Worm (Caenorhabditis elegans) whole organism, young adult: ENCODE results near the gene slcf-1.
A peak's percentile ranks its signal among the peaks of the same experiment; 100 is the strongest.

Source experiments
- B0336.3 ChIP-seq: fragments of 200-800 bp; sonication (Bioruptor generic); IDR thresholded peaks from 2 replicates; pipeline ENCODE4 v1.3.6; 2022; ENCODE audit warnings: missing genetic modification characterization, missing compliant biosample characterization
- C06A6.2 ChIP-seq: fragments of 200-800 bp; sonication (Bioruptor generic); conservative IDR thresholded peaks from 2 replicates; pipeline ENCODE4 v1.3.6; 2022; ENCODE audit warnings: missing genetic modification characterization, missing compliant biosample characterization
- D2030.7 ChIP-seq: fragments of 200-800 bp; sonication (Bioruptor generic); IDR thresholded peaks from 2 replicates; pipeline ENCODE4 v1.3.6; 2022; ENCODE audit warnings: missing genetic modification reagents, missing genetic modification characterization, missing compliant biosample characterization
- F23B12.7 ChIP-seq: sonication (generic microtip); optimal IDR thresholded peaks from 2 replicates; lab custom pipeline; 2017; ENCODE audit warnings: missing genetic modification characterization, mild to moderate bottlenecking, missing compliant biosample characterization, antibody characterized with exemption, moderate library complexity; ENCODE audit not compliant: insufficient read depth
- F39B2.1 ChIP-seq: fragments of 200-800 bp; sonication (Bioruptor generic); IDR thresholded peaks from 2 replicates; pipeline ENCODE4 v1.3.6; 2022; ENCODE audit warnings: missing genetic modification reagents, missing genetic modification characterization, missing compliant biosample characterization
- F49E8.2 ChIP-seq: sonication (generic microtip); optimal IDR thresholded peaks from 3 replicates; lab custom pipeline; 2017; ENCODE audit warnings: missing genetic modification characterization, mild to moderate bottlenecking, missing compliant biosample characterization, antibody characterized with exemption, moderate library complexity; ENCODE audit not compliant: insufficient read depth
- F52B5.7 ChIP-seq: sonication (generic microtip); optimal IDR thresholded peaks from 2 replicates; lab custom pipeline; 2016; ENCODE audit warnings: mild to moderate bottlenecking, missing genetic modification characterization, missing compliant biosample characterization
- F57A8.1 ChIP-seq: fragments of 200-800 bp; sonication (Bioruptor generic); optimal IDR thresholded peaks from 2 replicates; lab custom pipeline; 2018; ENCODE audit warnings: mild to moderate bottlenecking, missing genetic modification characterization, moderate library complexity, missing compliant biosample characterization
- F57C9.4 ChIP-seq: sonication (generic microtip); optimal IDR thresholded peaks from 2 replicates; lab custom pipeline; 2017; ENCODE audit warnings: mild to moderate bottlenecking, missing genetic modification characterization, missing compliant biosample characterization
- T07F8.4 ChIP-seq: sonication (generic microtip); optimal IDR thresholded peaks from 2 replicates; lab custom pipeline; 2016; ENCODE audit warnings: mild to moderate bottlenecking, missing genetic modification characterization, moderate library complexity, missing compliant biosample characterization
- Y53F4B.3 ChIP-seq: fragments of 200-800 bp; sonication (Bioruptor generic); IDR thresholded peaks from 2 replicates; pipeline ENCODE4 v1.3.6; 2022; ENCODE audit warnings: missing genetic modification reagents, missing genetic modification characterization, missing compliant biosample characterization
- Y67H2A.10 ChIP-seq: fragments of 200-800 bp; sonication (Bioruptor generic); conservative IDR thresholded peaks from 2 replicates; pipeline ENCODE4 v1.3.6; 2022; ENCODE audit warnings: missing genetic modification reagents, missing genetic modification characterization, missing compliant biosample characterization
- ZK185.1 ChIP-seq: sonication (generic microtip); optimal IDR thresholded peaks from 2 replicates; lab custom pipeline; 2016; ENCODE audit warnings: mild to moderate bottlenecking, missing genetic modification characterization, missing compliant biosample characterization; ENCODE audit not compliant: poor library complexity, severe bottlenecking
- atf-7 ChIP-seq: sonication (generic microtip); optimal IDR thresholded peaks from 2 replicates; lab custom pipeline; 2017; ENCODE audit warnings: mild to moderate bottlenecking, missing genetic modification characterization, missing compliant biosample characterization
- bed-1 ChIP-seq: fragments of 200-800 bp; sonication (Bioruptor generic); IDR thresholded peaks from 2 replicates; pipeline ENCODE4 v1.3.6; 2022; ENCODE audit warnings: missing genetic modification reagents, missing genetic modification characterization, missing compliant biosample characterization
- ccch-3 ChIP-seq: fragments of 200-800 bp; sonication (Bioruptor generic); optimal IDR thresholded peaks from 2 replicates; lab custom pipeline; 2018; ENCODE audit warnings: mild to moderate bottlenecking, missing genetic modification characterization, missing compliant biosample characterization
- cebp-1 ChIP-seq, 2 experiments: fragments of 200-800 bp in 1 of 2; sonication (Bioruptor generic) in 1 of 2; sonication (generic microtip) in 1 of 2; IDR thresholded peaks in 1 of 2; optimal IDR thresholded peaks in 1 of 2; 2 replicates each; pipeline versions ENCODE4 v1.3.6 to Lab custom; 2017 to 2022; ENCODE audit warnings: missing compliant biosample characterization in 2 of 2, missing genetic modification characterization in 2 of 2, mild to moderate bottlenecking in 1 of 2, missing genetic modification reagents in 1 of 2, moderate library complexity in 1 of 2
- ceh-100 ChIP-seq: fragments of 200-800 bp; sonication (Bioruptor generic); IDR thresholded peaks from 2 replicates; pipeline ENCODE4 v1.3.6; 2022; ENCODE audit warnings: missing genetic modification reagents, missing genetic modification characterization, missing compliant biosample characterization
- ceh-27 ChIP-seq: fragments of 200-800 bp; sonication (Bioruptor generic); optimal IDR thresholded peaks from 2 replicates; lab custom pipeline; 2018; ENCODE audit warnings: mild to moderate bottlenecking, missing genetic modification characterization, moderate library complexity, missing compliant biosample characterization
- ceh-79 ChIP-seq: sonication (generic microtip); optimal IDR thresholded peaks from 2 replicates; lab custom pipeline; 2017; ENCODE audit warnings: mild to moderate bottlenecking, missing genetic modification characterization, missing compliant biosample characterization
- chd-7 ChIP-seq: sonication (generic microtip); optimal IDR thresholded peaks from 2 replicates; lab custom pipeline; 2016; ENCODE audit warnings: mild to moderate bottlenecking, missing genetic modification characterization, moderate library complexity, missing compliant biosample characterization
- egl-18 ChIP-seq: fragments of 200-800 bp; sonication (Bioruptor generic); IDR thresholded peaks from 2 replicates; pipeline ENCODE4 v1.3.6; 2022; ENCODE audit warnings: missing genetic modification reagents, missing genetic modification characterization, missing compliant biosample characterization
- fkh-3 ChIP-seq: sonication (generic microtip); optimal IDR thresholded peaks from 2 replicates; lab custom pipeline; 2016; ENCODE audit warnings: mild to moderate bottlenecking, missing genetic modification characterization, missing compliant biosample characterization
- him-1 ChIP-seq: sonication (generic microtip); optimal IDR thresholded peaks from 2 replicates; lab custom pipeline; 2016; ENCODE audit warnings: missing genotype, missing genetic modification reagents, missing genetic modification characterization, missing compliant biosample characterization
- hsf-1 ChIP-seq: fragments of 200-800 bp; sonication (Bioruptor generic); IDR thresholded peaks from 2 replicates; pipeline ENCODE4 v1.3.6; 2022; ENCODE audit warnings: missing genetic modification reagents, missing genetic modification characterization, missing compliant biosample characterization
- let-607 ChIP-seq, 2 experiments: fragments of 200-800 bp in 1 of 2; sonication (Bioruptor generic) in 1 of 2; sonication (generic microtip) in 1 of 2; optimal IDR thresholded peaks; 2 replicates each; lab custom pipeline; 2016 to 2018; ENCODE audit warnings: mild to moderate bottlenecking in 2 of 2, missing compliant biosample characterization in 2 of 2, missing genetic modification characterization in 2 of 2, moderate library complexity in 2 of 2, missing genotype in 1 of 2
- lin-26 ChIP-seq: fragments of 200-800 bp; sonication (Bioruptor generic); IDR thresholded peaks from 2 replicates; pipeline ENCODE4 v1.3.6; 2022; ENCODE audit warnings: missing genetic modification reagents, missing genetic modification characterization, missing compliant biosample characterization
- lin-35 ChIP-seq, 3 experiments: fragments of 150-350 bp in 2 of 3; sonication (generic microtip) in 1 of 3; optimal IDR thresholded peaks; 2 replicates each; lab custom pipeline; 2014 to 2018; ENCODE audit warnings: missing biosample characterization in 3 of 3, missing genetic modification characterization in 3 of 3, missing genetic modification reagents in 3 of 3
- lin-40 ChIP-seq: sonication (generic microtip); optimal IDR thresholded peaks from 2 replicates; lab custom pipeline; 2016; ENCODE audit warnings: missing genetic modification characterization, mild to moderate bottlenecking, missing compliant biosample characterization, missing genotype, missing genetic modification reagents
- lir-1 ChIP-seq: fragments of 200-800 bp; sonication (Bioruptor generic); conservative IDR thresholded peaks from 2 replicates; pipeline ENCODE4 v1.3.6; 2022; ENCODE audit warnings: missing genetic modification reagents, missing genetic modification characterization, missing compliant biosample characterization
- madf-6 ChIP-seq: fragments of 200-800 bp; sonication (Bioruptor generic); IDR thresholded peaks from 2 replicates; pipeline ENCODE4 v1.3.6; 2022; ENCODE audit warnings: missing genetic modification reagents, missing genetic modification characterization, missing compliant biosample characterization
- mes-4 ChIP-seq: sonication (generic microtip); optimal IDR thresholded peaks from 2 replicates; lab custom pipeline; 2016; ENCODE audit warnings: missing genotype, missing genetic modification characterization, missing compliant biosample characterization
- nfya-1 ChIP-seq: sonication (generic microtip); optimal IDR thresholded peaks from 2 replicates; lab custom pipeline; 2017; ENCODE audit warnings: antibody characterized with exemption, missing compliant biosample characterization, missing genetic modification characterization, borderline replicate concordance; ENCODE audit not compliant: insufficient read depth
- nhr-179 ChIP-seq: sonication (generic microtip); optimal IDR thresholded peaks from 2 replicates; lab custom pipeline; 2016; ENCODE audit warnings: mild to moderate bottlenecking, missing genetic modification characterization, missing compliant biosample characterization
- rcor-1 ChIP-seq: fragments of 200-800 bp; sonication (Bioruptor generic); IDR thresholded peaks from 2 replicates; pipeline ENCODE4 v1.3.6; 2022; ENCODE audit warnings: missing genetic modification reagents, missing genetic modification characterization, missing compliant biosample characterization
- rec-8 ChIP-seq, 2 experiments: sonication (generic microtip); optimal IDR thresholded peaks; 2 replicates each; lab custom pipeline; 2016; ENCODE audit warnings: mild to moderate bottlenecking in 2 of 2, missing genetic modification characterization in 2 of 2, missing genetic modification reagents in 2 of 2, missing genotype in 2 of 2, missing biosample characterization in 1 of 2, missing compliant biosample characterization in 1 of 2, moderate library complexity in 1 of 2
- repo-1 ChIP-seq: sonication (generic microtip); optimal IDR thresholded peaks from 2 replicates; lab custom pipeline; 2017; ENCODE audit warnings: mild to moderate bottlenecking, missing genetic modification characterization, missing compliant biosample characterization
- snpc-1.3 ChIP-seq: sonication (generic microtip); optimal IDR thresholded peaks from 2 replicates; lab custom pipeline; 2017; ENCODE audit warnings: missing genetic modification characterization, mild to moderate bottlenecking, missing compliant biosample characterization, antibody characterized with exemption, moderate library complexity, missing genotype, missing genetic modification reagents; ENCODE audit not compliant: insufficient read depth
- somi-1 ChIP-seq: fragments of 200-800 bp; sonication (Bioruptor generic); optimal IDR thresholded peaks from 2 replicates; lab custom pipeline; 2018; ENCODE audit warnings: mild to moderate bottlenecking, missing genetic modification characterization, missing compliant biosample characterization
- tbp1 ChIP-seq: fragments of 200-800 bp; sonication (Bioruptor generic); optimal IDR thresholded peaks from 2 replicates; lab custom pipeline; 2018; ENCODE audit warnings: mild to moderate bottlenecking, missing genetic modification characterization, missing compliant biosample characterization
- unc-62 ChIP-seq: fragments of 150-350 bp; optimal IDR thresholded peaks from 2 replicates; lab custom pipeline; 2014; ENCODE audit warnings: missing biosample characterization, missing genetic modification reagents, missing genetic modification characterization
- xnd-1 ChIP-seq: sonication (generic microtip); optimal IDR thresholded peaks from 2 replicates; lab custom pipeline; 2016; ENCODE audit warnings: missing genotype, missing genetic modification reagents, missing genetic modification characterization, missing compliant biosample characterization
- zim-3 ChIP-seq: sonication (generic microtip); optimal IDR thresholded peaks from 2 replicates; lab custom pipeline; 2017; ENCODE audit warnings: mild to moderate bottlenecking, missing genetic modification characterization, moderate library complexity, missing compliant biosample characterization
- ztf-18 ChIP-seq: sonication (generic microtip); optimal IDR thresholded peaks from 2 replicates; lab custom pipeline; 2016; ENCODE audit warnings: missing genotype, mild to moderate bottlenecking, missing genetic modification characterization, missing compliant biosample characterization
- ztf-3 ChIP-seq: fragments of 200-800 bp; sonication (Bioruptor generic); optimal IDR thresholded peaks from 2 replicates; lab custom pipeline; 2018; ENCODE audit warnings: mild to moderate bottlenecking, missing genetic modification characterization, missing compliant biosample characterization

Gene slcf-1

DNA sequence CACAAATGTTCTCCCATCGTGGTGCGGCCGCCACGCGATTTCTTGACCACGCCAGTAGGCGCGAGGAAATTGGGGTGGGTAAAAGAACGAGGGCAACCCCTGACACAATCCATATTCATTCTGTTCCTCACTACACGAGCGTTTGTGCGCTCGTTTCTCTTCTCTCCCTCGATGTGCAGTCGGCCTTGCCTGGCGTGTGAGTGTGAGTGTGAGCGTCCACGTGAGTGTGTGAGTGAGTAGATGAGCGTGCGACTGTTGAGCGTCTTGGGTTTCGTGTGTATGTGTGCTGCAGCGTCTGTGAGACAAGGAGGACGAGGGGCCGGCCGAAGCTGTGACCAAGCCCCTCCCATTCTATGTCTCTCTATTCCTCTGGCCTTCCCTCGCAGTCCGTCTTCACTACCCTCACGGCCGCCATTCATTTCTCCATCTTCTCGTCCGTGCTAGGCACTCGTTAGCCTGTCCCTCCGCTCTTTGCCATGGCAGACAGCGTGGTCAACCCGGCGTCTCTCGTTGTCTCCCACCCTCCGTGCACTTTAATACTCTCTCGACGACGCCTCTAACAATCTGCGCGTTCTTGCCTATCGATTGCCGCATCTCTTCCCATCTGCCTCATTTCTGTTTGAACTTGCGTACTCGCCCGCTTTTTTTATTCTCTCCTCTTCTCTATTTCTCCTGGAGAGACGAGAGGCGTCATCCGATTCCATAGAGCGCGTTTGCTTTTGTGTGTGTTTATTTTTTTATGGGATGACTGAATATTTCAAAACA is 39.5 kb downstream of the slcf-1 start (continued):
- TF ChIP-seq zim-3 (tag; lab: Kevin White, UChicago) (peak; percentile 52), lin-35 (GFP tag; optimal IDR thresholded peaks at IDR 0.05; lab: Kevin White, UChicago) (peak in 1 of 3 experiments; percentile 74), F23B12.7 (tag; lab: Kevin White, UChicago) (peak; percentile 7), ceh-27 (GFP tag; lab: Kevin White, UChicago) (peak; percentile 89), ceh-79 (peak; percentile 72), Y53F4B.3 (GFP tag; lab: Robert Waterston, UW) (no peak), rec-8 (tag; optimal IDR thresholded peaks at IDR 0.05; lab: Kevin White, UChicago) (peak in 1 of 2 experiments; percentile 29), F52B5.7 (no peak), snpc-1.3 (tag; lab: Kevin White, UChicago) (no peak), nhr-179 (tag; lab: Kevin White, UChicago) (no peak), D2030.7 (GFP tag; lab: Robert Waterston, UW) (no peak), xnd-1 (tag; lab: Kevin White, UChicago) (no peak), B0336.3 (peak; percentile 96), bed-1 (GFP tag; lab: Robert Waterston, UW) (no peak), ztf-3 (GFP tag; lab: Kevin White, UChicago) (no peak), F57C9.4 (tag; lab: Kevin White, UChicago) (no peak), cebp-1 (GFP tag; IDR thresholded peaks at IDR 0.05; lab: Robert Waterston, UW) (no peak), cebp-1 (tag; optimal IDR thresholded peaks at IDR 0.05; lab: Kevin White, UChicago) (peak; percentile 89), rcor-1 (peak; percentile 25), egl-18 (peak; percentile 33; the same call in 1 of the 2 replicates), mes-4 (no peak), F57A8.1 (GFP tag; lab: Kevin White, UChicago) (no peak), T07F8.4 (peak; percentile 29), let-607 (tag; optimal IDR thresholded peaks at IDR 0.05; lab: Kevin White, UChicago) (peak; percentile 44 to 77), hsf-1 (GFP tag; lab: Robert Waterston, UW) (no peak), lin-40 (tag; lab: Kevin White, UChicago) (peak; percentile 97), ZK185.1 (peak; percentile 90), atf-7 (tag; lab: Kevin White, UChicago) (peak; percentile 89), somi-1 (GFP tag; lab: Kevin White, UChicago) (peak; percentile 81), madf-6 (GFP tag; lab: Robert Waterston, UW) (no peak), C06A6.2 (peak; percentile 68; the same call in 1 of the 2 replicates), tbp1 (peak; percentile 49), fkh-3 (tag; lab: Kevin White, UChicago) (no peak), ceh-100 (GFP tag; lab: Robert Waterston, UW) (no peak), unc-62 (GFP tag; lab: Kevin White, UChicago) (peak; percentile 28), lin-26 (peak; percentile 78), F49E8.2 (tag; lab: Kevin White, UChicago) (no peak), F39B2.1 (no peak), him-1 (no peak), Y67H2A.10 (peak; percentile 40; the same call in 1 of the 2 replicates), repo-1 (tag; lab: Kevin White, UChicago) (peak; percentile 80), ztf-18 (tag; lab: Kevin White, UChicago) (peak; percentile 74), nfya-1 (tag; lab: Kevin White, UChicago) (no peak), lir-1 (peak; percentile 98), ccch-3 (GFP tag; lab: Kevin White, UChicago) (no peak), chd-7 (tag; lab: Kevin White, UChicago) (peak; percentile 91)
